Worm (Caenorhabditis elegans) whole organism, early embryonic: ENCODE data around the gene Y52E8A.6.

ENCODE experiments used
- ama-1 ChIP-seq: fragments of 150-350 bp; optimal IDR thresholded peaks from 2 replicates; lab custom pipeline; 2014
- flt-1 ChIP-seq: fragments of 200-800 bp; sonication (Bioruptor generic); IDR thresholded peaks from 2 replicates; pipeline ENCODE4 v1.3.6; 2022; ENCODE audit warnings: missing genetic modification characterization, missing compliant biosample characterization
- hmbx-1 ChIP-seq: sonication (generic microtip); optimal IDR thresholded peaks from 2 replicates; lab custom pipeline; 2016; ENCODE audit warnings: mild to moderate bottlenecking, missing genetic modification characterization, missing compliant biosample characterization
- hmg-4 ChIP-seq: fragments of 200-800 bp; sonication (Bioruptor generic); optimal IDR thresholded peaks from 2 replicates; lab custom pipeline; 2018; ENCODE audit warnings: mild to moderate bottlenecking, missing genetic modification characterization, missing compliant biosample characterization
- scrt-1 ChIP-seq: fragments of 200-800 bp; sonication (Bioruptor generic); IDR thresholded peaks from 2 replicates; pipeline ENCODE4 v1.3.6; 2022; ENCODE audit warnings: missing genetic modification characterization, missing compliant biosample characterization
- tra-4 ChIP-seq: sonication (generic microtip); optimal IDR thresholded peaks from 2 replicates; lab custom pipeline; 2017; ENCODE audit warnings: missing genetic modification characterization, missing compliant biosample characterization

ce11 chrII:4306921-4307630 lies 12.7 kb downstream of the Y52E8A.6 start, which contains the start of gene Y52E8A.3:
- TF ChIP-seq scrt-1 (GFP tag; lab: Robert Waterston, UW): no peak
- no peak for TF ChIP-seq hmbx-1
- TF ChIP-seq tra-4 (tag; lab: Kevin White, UChicago): no peak
- TF ChIP-seq flt-1: no peak
- no peak for TF ChIP-seq hmg-4 (GFP tag; lab: Kevin White, UChicago)
- TF ChIP-seq ama-1 (lab: Kevin White, UChicago): no peak
